Fruit fly (Drosophila melanogaster) whole organism, wandering third instar larva: ENCODE results near the gene CG31832.

Experiments used
- Hr78 ChIP-seq: fragments of >200 bp; optimal IDR thresholded peaks from 2 replicates; lab custom pipeline; 2017; ENCODE audit warnings: missing biosample characterization, missing genetic modification characterization
- h ChIP-seq: fragments of 200-800 bp; sonication (Bioruptor generic); optimal IDR thresholded peaks from 3 replicates; lab custom pipeline; 2016; ENCODE audit warnings: missing biosample characterization, mild to moderate bottlenecking, missing genetic modification characterization
- sv ChIP-seq: fragments of 200-800 bp; sonication (Bioruptor generic); optimal IDR thresholded peaks from 3 replicates; lab custom pipeline; 2016; ENCODE audit warnings: missing biosample characterization, missing genetic modification characterization

dm6 chr2L:14994834-14995506 lies 36.6 kb downstream of the CG31832 start:
- no peak for TF ChIP-seq sv (GFP tag; lab: Kevin White, UChicago)
- TF ChIP-seq h (GFP tag; lab: Kevin White, UChicago): no peak
- TF ChIP-seq Hr78 (GFP tag; lab: Kevin White, UChicago): no peak
